Fruit fly (Drosophila melanogaster) whole organism, larva: ENCODE results near the gene Tsen34.
A peak's percentile ranks its signal among the peaks of the same experiment; 100 is the strongest.

Experiments used
- noc ChIP-seq: fragments of 200-800 bp; sonication (Bioruptor generic); optimal IDR thresholded peaks from 3 replicates; lab custom pipeline; 2019; ENCODE audit warnings: missing biosample characterization, mild to moderate bottlenecking, missing genetic modification characterization, moderate library complexity

Tsen34 gene

dm6 chr3L:14755951-14756723 lies 5.5 kb downstream of the Tsen34 start:
- TF ChIP-seq noc (tag; lab: Kevin White, UChicago): peak; percentile 93

dm6 chr3L:14755046-14755643 lies 6.5 kb downstream of the Tsen34 start:
- no peak for TF ChIP-seq noc (tag; lab: Kevin White, UChicago)

dm6 chr3L:14752816-14753215 lies 8.8 kb downstream of the Tsen34 start:
- TF ChIP-seq noc (tag; lab: Kevin White, UChicago): no peak

dm6 chr3L:14751056-14751671 lies 10.5 kb downstream of the Tsen34 start:
- TF ChIP-seq noc (tag; lab: Kevin White, UChicago): no peak

- TF ChIP-seq noc (tag; lab: Kevin White, UChicago): no peak
Observed at dm6 chr3L:14743106-14743692, 18.4 kb downstream of the Tsen34 start.

dm6 chr3L:14733417-14733816 lies 28.2 kb downstream of the Tsen34 start, which contains the start of gene CG13471:
Gene CG13471, minus strand, starts transcription at chr3L:14733517.
- TF ChIP-seq noc (tag; lab: Kevin White, UChicago): no peak

dm6 chr3L:14731790-14732189 lies 29.9 kb downstream of the Tsen34 start:
- no peak for TF ChIP-seq noc (tag; lab: Kevin White, UChicago)

dm6 chr3L:14728460-14728859 lies 33.2 kb downstream of the Tsen34 start, which contains the start of gene CG13473:
Gene CG13473, plus strand, starts transcription at chr3L:14728760.
- no peak for TF ChIP-seq noc (tag; lab: Kevin White, UChicago)

dm6 chr3L:14712799-14713198 lies 48.8 kb downstream of the Tsen34 start:
- peak; percentile 38 for TF ChIP-seq noc (tag; lab: Kevin White, UChicago)
